Fruit fly (Drosophila melanogaster) whole organism, prepupa: ENCODE data around the gene ND-B16.6.

Experiments used
- Blimp-1 ChIP-seq: fragments of 200-800 bp; sonication (Bioruptor generic); optimal IDR thresholded peaks from 3 replicates; lab custom pipeline; 2017; ENCODE audit warnings: missing biosample characterization, missing genetic modification characterization, mild to moderate bottlenecking, moderate library complexity, missing genetic modification reagents
- CG10631 ChIP-seq: fragments of 200-800 bp; sonication (Bioruptor generic); optimal IDR thresholded peaks from 2 replicates; lab custom pipeline; 2016; ENCODE audit warnings: missing biosample characterization, missing genetic modification characterization
- CG10669 ChIP-seq: fragments of 200-800 bp; sonication (Bioruptor generic); optimal IDR thresholded peaks from 3 replicates; lab custom pipeline; 2018; ENCODE audit warnings: missing biosample characterization, mild to moderate bottlenecking, missing genetic modification characterization, moderate library complexity
- CG11762 ChIP-seq: fragments of 200-800 bp; sonication (Bioruptor generic); optimal IDR thresholded peaks from 3 replicates; lab custom pipeline; 2016; ENCODE audit warnings: missing biosample characterization, missing genetic modification characterization; ENCODE audit not compliant: insufficient read depth
- CG15336 ChIP-seq: fragments of 200-800 bp; sonication (Bioruptor generic); IDR thresholded peaks from 2 replicates; pipeline ENCODE4 v1.3.6; 2022; ENCODE audit warnings: missing biosample characterization, missing genetic modification characterization
- CG1621 ChIP-seq: fragments of 200-800 bp; sonication (Bioruptor generic); optimal IDR thresholded peaks from 3 replicates; lab custom pipeline; 2018; ENCODE audit warnings: missing biosample characterization, mild to moderate bottlenecking, missing genetic modification characterization
- CG16779 ChIP-seq: fragments of 200-800 bp; sonication (Bioruptor generic); optimal IDR thresholded peaks from 3 replicates; lab custom pipeline; 2017; ENCODE audit warnings: missing biosample characterization, mild to moderate bottlenecking, missing genetic modification characterization
- CG3032 ChIP-seq: fragments of 200-800 bp; optimal IDR thresholded peaks from 2 replicates; lab custom pipeline; 2019; ENCODE audit warnings: missing biosample characterization, mild to moderate bottlenecking, missing genetic modification characterization, moderate library complexity
- CG31627 ChIP-seq: fragments of 200-800 bp; sonication (Bioruptor generic); optimal IDR thresholded peaks from 3 replicates; lab custom pipeline; 2016; ENCODE audit warnings: missing biosample characterization, missing genetic modification characterization
- CG34406 ChIP-seq: fragments of 200-800 bp; sonication (Bioruptor generic); optimal IDR thresholded peaks from 3 replicates; lab custom pipeline; 2016; ENCODE audit warnings: missing biosample characterization, missing genetic modification characterization
- CG3919 ChIP-seq: fragments of 200-800 bp; sonication (Bioruptor generic); optimal IDR thresholded peaks from 3 replicates; lab custom pipeline; 2016; ENCODE audit warnings: missing biosample characterization, missing genetic modification characterization
- CG4318 ChIP-seq: fragments of 200-800 bp; sonication (Bioruptor generic); optimal IDR thresholded peaks from 3 replicates; lab custom pipeline; 2017; ENCODE audit warnings: missing biosample characterization, mild to moderate bottlenecking, missing genetic modification characterization
- CG6163 ChIP-seq: fragments of 200-800 bp; sonication (Bioruptor generic); IDR thresholded peaks from 3 replicates; pipeline ENCODE4 v1.3.6; 2022; ENCODE audit warnings: missing biosample characterization, missing genetic modification characterization
- CG6276 ChIP-seq: fragments of 200-800 bp; sonication (Bioruptor generic); optimal IDR thresholded peaks from 2 replicates; lab custom pipeline; 2017; ENCODE audit warnings: missing biosample characterization, mild to moderate bottlenecking, missing genetic modification characterization
- CG6792 ChIP-seq: fragments of 200-800 bp; sonication (Bioruptor generic); optimal IDR thresholded peaks from 3 replicates; lab custom pipeline; 2016; ENCODE audit warnings: missing biosample characterization, missing genetic modification characterization
- CG6808 ChIP-seq: fragments of 200-800 bp; sonication (Bioruptor generic); optimal IDR thresholded peaks from 3 replicates; lab custom pipeline; 2017; ENCODE audit warnings: missing biosample characterization, missing genetic modification characterization, mild to moderate bottlenecking, moderate library complexity, missing genetic modification reagents
- CG6854 ChIP-seq: fragments of 200-800 bp; sonication (Bioruptor generic); optimal IDR thresholded peaks from 2 replicates; lab custom pipeline; 2017; ENCODE audit warnings: missing biosample characterization, mild to moderate bottlenecking, missing genetic modification characterization
- CG7368 ChIP-seq: fragments of 200-800 bp; sonication (Bioruptor generic); optimal IDR thresholded peaks from 3 replicates; lab custom pipeline; 2016; ENCODE audit warnings: missing biosample characterization, missing genetic modification characterization
- CG8119 ChIP-seq: fragments of 200-800 bp; sonication (Bioruptor generic); IDR thresholded peaks from 3 replicates; pipeline ENCODE4 v1.3.6; 2022; ENCODE audit warnings: missing biosample characterization, missing genetic modification characterization
- CG8319 ChIP-seq: fragments of 200-800 bp; sonication (Bioruptor generic); optimal IDR thresholded peaks from 3 replicates; lab custom pipeline; 2016; ENCODE audit warnings: missing biosample characterization, missing genetic modification characterization
- Eip75B ChIP-seq: fragments of 200-800 bp; sonication (Bioruptor generic); optimal IDR thresholded peaks from 3 replicates; lab custom pipeline; 2016; ENCODE audit warnings: missing biosample characterization, missing genetic modification characterization
- Eip78C ChIP-seq: fragments of 200-800 bp; sonication (Bioruptor generic); peaks from one replicate; lab custom pipeline; 2016; ENCODE audit warnings: missing biosample characterization, missing genetic modification characterization
- Eip93F ChIP-seq: fragments of 200-800 bp; sonication (Bioruptor generic); optimal IDR thresholded peaks from 2 replicates; lab custom pipeline; 2016; ENCODE audit warnings: missing biosample characterization, mild to moderate bottlenecking, missing genetic modification characterization
- Ets21C ChIP-seq: fragments of 200-800 bp; sonication (Bioruptor generic); optimal IDR thresholded peaks from 3 replicates; lab custom pipeline; 2016; ENCODE audit warnings: missing biosample characterization, missing genetic modification characterization
- Ets96B ChIP-seq: fragments of 200-800 bp; optimal IDR thresholded peaks from 2 replicates; lab custom pipeline; 2019; ENCODE audit warnings: missing biosample characterization, mild to moderate bottlenecking, missing genetic modification characterization, moderate library complexity
- Gug ChIP-seq: fragments of 200-800 bp; sonication (Bioruptor generic); IDR thresholded peaks from 2 replicates; pipeline ENCODE4 v1.3.6; 2022; ENCODE audit warnings: missing biosample characterization, missing genetic modification characterization
- Hr38 ChIP-seq: sonication (Bioruptor generic); optimal IDR thresholded peaks from 2 replicates; lab custom pipeline; 2016; ENCODE audit warnings: missing biosample characterization, missing genetic modification characterization
- Hr39 ChIP-seq: fragments of 200-800 bp; sonication (Bioruptor generic); optimal IDR thresholded peaks from 2 replicates; lab custom pipeline; 2016; ENCODE audit warnings: missing biosample characterization, missing genetic modification characterization
- Met ChIP-seq: fragments of 200-800 bp; sonication (Bioruptor generic); optimal IDR thresholded peaks from 3 replicates; lab custom pipeline; 2016; ENCODE audit warnings: missing biosample characterization, missing genetic modification characterization
- Smox ChIP-seq: fragments of 200-800 bp; sonication (Bioruptor generic); optimal IDR thresholded peaks from 3 replicates; lab custom pipeline; 2016; ENCODE audit warnings: missing biosample characterization, missing genetic modification characterization
- Sox102F ChIP-seq: fragments of 200-800 bp; sonication (Bioruptor generic); optimal IDR thresholded peaks from 2 replicates; lab custom pipeline; 2016; ENCODE audit warnings: missing biosample characterization, mild to moderate bottlenecking, missing genetic modification characterization
- Sox14 ChIP-seq: fragments of 200-800 bp; sonication (Bioruptor generic); optimal IDR thresholded peaks from 3 replicates; lab custom pipeline; 2016; ENCODE audit warnings: missing biosample characterization, missing genetic modification characterization
- Sox15 ChIP-seq: fragments of 200-800 bp; sonication (Bioruptor generic); optimal IDR thresholded peaks from 3 replicates; lab custom pipeline; 2016; ENCODE audit warnings: missing biosample characterization, missing genetic modification characterization
- achi ChIP-seq: fragments of 200-800 bp; sonication (Bioruptor generic); optimal IDR thresholded peaks from 3 replicates; lab custom pipeline; 2016; ENCODE audit warnings: missing biosample characterization, missing genetic modification characterization
- acj6 ChIP-seq: fragments of 200-800 bp; sonication (Bioruptor generic); optimal IDR thresholded peaks from 3 replicates; lab custom pipeline; 2016; ENCODE audit warnings: missing biosample characterization, missing genetic modification characterization
- cyc ChIP-seq: fragments of 200-800 bp; sonication (Bioruptor generic); optimal IDR thresholded peaks from 3 replicates; lab custom pipeline; 2016; ENCODE audit warnings: missing biosample characterization, missing genetic modification characterization
- dac ChIP-seq: fragments of 200-800 bp; sonication (Bioruptor generic); optimal IDR thresholded peaks from 2 replicates; lab custom pipeline; 2017; ENCODE audit warnings: missing biosample characterization, mild to moderate bottlenecking, missing genetic modification characterization
- dsx ChIP-seq: fragments of 200-800 bp; optimal IDR thresholded peaks from 3 replicates; lab custom pipeline; 2019; ENCODE audit warnings: missing biosample characterization, mild to moderate bottlenecking, missing genetic modification characterization, moderate library complexity; ENCODE audit not compliant: poor library complexity, severe bottlenecking
- eg ChIP-seq: fragments of 200-800 bp; sonication (Bioruptor generic); IDR thresholded peaks from 3 replicates; pipeline ENCODE4 v1.3.6; 2022; ENCODE audit warnings: missing biosample characterization, missing genetic modification characterization
- esn ChIP-seq: fragments of 200-800 bp; sonication (Bioruptor generic); optimal IDR thresholded peaks from 2 replicates; lab custom pipeline; 2016; ENCODE audit warnings: missing biosample characterization, mild to moderate bottlenecking, missing genetic modification characterization, moderate library complexity
- fd59A ChIP-seq: fragments of 200-800 bp; sonication (Bioruptor generic); optimal IDR thresholded peaks from 2 replicates; lab custom pipeline; 2017; ENCODE audit warnings: missing biosample characterization, mild to moderate bottlenecking, missing genetic modification characterization, missing genetic modification reagents
- fkh ChIP-seq: fragments of 200-800 bp; sonication (Bioruptor generic); optimal IDR thresholded peaks from 3 replicates; lab custom pipeline; 2017; ENCODE audit warnings: missing biosample characterization, mild to moderate bottlenecking, missing genetic modification characterization, moderate library complexity
- lz ChIP-seq: fragments of 200-800 bp; sonication (Bioruptor generic); optimal IDR thresholded peaks from 3 replicates; lab custom pipeline; 2016; ENCODE audit warnings: missing biosample characterization, missing genetic modification characterization
- net ChIP-seq: fragments of 200-800 bp; sonication (Bioruptor generic); optimal IDR thresholded peaks from 3 replicates; lab custom pipeline; 2016; ENCODE audit warnings: missing biosample characterization, missing genetic modification characterization
- spab ChIP-seq: fragments of 200-800 bp; sonication (Bioruptor generic); optimal IDR thresholded peaks from 2 replicates; lab custom pipeline; 2017; ENCODE audit warnings: missing biosample characterization, mild to moderate bottlenecking, missing genetic modification characterization, missing genetic modification reagents
- ss ChIP-seq, 2 experiments: fragments of 200-800 bp; sonication (Bioruptor generic); optimal IDR thresholded peaks; 2 replicates in 1 of 2; 3 replicates in 1 of 2; lab custom pipeline; 2017 to 2018; ENCODE audit warnings: mild to moderate bottlenecking in 2 of 2, missing biosample characterization in 2 of 2, missing genetic modification characterization in 2 of 2, moderate library complexity in 1 of 2
- topi ChIP-seq: fragments of 200-800 bp; sonication (Bioruptor generic); optimal IDR thresholded peaks from 3 replicates; lab custom pipeline; 2016; ENCODE audit warnings: missing biosample characterization, missing genetic modification characterization
- vri ChIP-seq: fragments of 200-800 bp; sonication (Bioruptor generic); optimal IDR thresholded peaks from 3 replicates; lab custom pipeline; 2016; ENCODE audit warnings: missing biosample characterization, mild to moderate bottlenecking, missing genetic modification characterization

Gene ND-B16.6

DNA sequence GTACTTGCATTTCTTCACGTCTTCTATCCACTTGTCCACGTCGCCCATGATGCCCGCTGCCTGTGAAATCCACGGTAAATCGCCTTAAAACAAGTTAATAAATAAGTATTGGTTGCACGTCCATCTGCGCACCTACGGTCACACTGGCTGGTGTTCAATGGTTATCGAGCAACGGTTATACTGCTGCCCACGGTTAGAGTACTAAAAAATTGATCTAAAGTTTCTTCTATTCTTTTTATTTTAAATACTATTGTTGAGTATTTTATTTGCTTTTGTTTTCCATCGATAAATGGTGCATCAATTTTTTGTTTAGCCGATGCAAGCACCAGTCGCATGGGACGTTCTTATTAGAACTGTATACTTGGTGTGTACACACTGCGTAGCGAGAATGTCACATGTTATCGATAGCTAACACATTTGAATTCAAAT, 22.6 kb upstream of the ND-B16.6 start, which contains the start of gene PpV:
Gene PpV, minus strand, starts transcription at position 147 of the 429 bp plus-strand sequence.
- TF ChIP-seq achi (GFP tag; lab: Kevin White, UChicago) (peak; percentile 28), net (GFP tag; lab: Kevin White, UChicago) (no peak), CG3032 (tag; lab: Kevin White, UChicago) (peak; percentile 5), Eip78C (GFP tag; lab: Kevin White, UChicago) (peak; percentile 14), fkh (GFP tag; lab: Kevin White, UChicago) (peak; percentile 55), Sox14 (GFP tag; lab: Kevin White, UChicago) (peak; percentile 21), topi (GFP tag; lab: Kevin White, UChicago) (peak; percentile 2), dsx (GFP tag; lab: Kevin White, UChicago) (peak; percentile 14), CG10669 (no peak)

DNA sequence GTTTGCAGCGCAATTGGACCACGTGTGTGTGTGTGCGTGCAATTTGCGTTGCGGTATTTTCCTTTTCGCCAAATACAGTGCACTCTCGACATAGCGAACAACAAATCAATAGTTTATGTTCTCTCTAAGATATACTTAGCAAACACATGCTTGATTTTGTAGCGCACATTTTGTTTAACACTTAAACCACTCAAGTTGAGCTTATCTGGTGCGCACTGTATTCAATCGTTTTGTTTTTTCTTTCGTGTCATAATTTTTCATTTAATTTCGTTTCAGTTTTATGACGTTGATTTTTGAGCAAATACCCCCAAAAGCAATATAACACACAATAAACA, 16.1 kb upstream of the ND-B16.6 start:
- TF ChIP-seq CG1621 (tag; lab: Kevin White, UChicago): peak; percentile 69
- TF ChIP-seq Eip75B (GFP tag; lab: Kevin White, UChicago): peak; percentile 88
- TF ChIP-seq topi (GFP tag; lab: Kevin White, UChicago): peak; percentile 94
- peak; percentile 89 for TF ChIP-seq net (GFP tag; lab: Kevin White, UChicago)
- TF ChIP-seq CG8119 (GFP tag; lab: Robert Waterston, UW): peak; percentile 94
- peak; percentile 54 for TF ChIP-seq CG6808 (GFP tag; lab: Kevin White, UChicago)
- peak; percentile 94 for TF ChIP-seq Sox102F
- peak; percentile 91 for TF ChIP-seq CG3919 (GFP tag; lab: Kevin White, UChicago)
- TF ChIP-seq CG15336: peak; percentile 96
- peak; percentile 92 for TF ChIP-seq Smox (GFP tag; lab: Kevin White, UChicago)
- peak; percentile 79 for TF ChIP-seq Eip93F (GFP tag; lab: Kevin White, UChicago)
- peak; percentile 71 for TF ChIP-seq Ets96B (tag; lab: Kevin White, UChicago)
- peak; percentile 91 for TF ChIP-seq Gug (GFP tag; lab: Robert Waterston, UW)
- TF ChIP-seq CG7368 (GFP tag; lab: Kevin White, UChicago): peak; percentile 89
- TF ChIP-seq Ets21C: peak; percentile 93
- TF ChIP-seq dsx (GFP tag; lab: Kevin White, UChicago): peak; percentile 57
- peak; percentile 69 for TF ChIP-seq CG11762 (GFP tag; lab: Kevin White, UChicago)
- peak; percentile 91 for TF ChIP-seq CG6276 (GFP tag; lab: Kevin White, UChicago)
- peak; percentile 84 for TF ChIP-seq CG16779 (tag; lab: Kevin White, UChicago)
- peak; percentile 60 for TF ChIP-seq fd59A (GFP tag; lab: Kevin White, UChicago)
- peak; percentile 92 for TF ChIP-seq vri (GFP tag; lab: Kevin White, UChicago)
- TF ChIP-seq CG4318: peak; percentile 83
- TF ChIP-seq Hr39 (GFP tag; lab: Kevin White, UChicago): peak; percentile 97
- TF ChIP-seq CG34406 (GFP tag; lab: Kevin White, UChicago): peak; percentile 82
- TF ChIP-seq lz: peak; percentile 96
- TF ChIP-seq CG6163: peak; percentile 97
- peak; percentile 97 for TF ChIP-seq Eip78C (GFP tag; lab: Kevin White, UChicago)
- TF ChIP-seq CG10669: peak; percentile 81
- TF ChIP-seq Met (GFP tag; lab: Kevin White, UChicago): peak; percentile 94
- TF ChIP-seq acj6 (GFP tag; lab: Kevin White, UChicago): peak; percentile 87
- TF ChIP-seq CG6792 (GFP tag; lab: Kevin White, UChicago): peak; percentile 90
- TF ChIP-seq eg (GFP tag; lab: Robert Waterston, UW): peak; percentile 98
- peak; percentile 87 for TF ChIP-seq dac
- peak; percentile 41 to 70 for TF ChIP-seq ss (GFP tag; optimal IDR thresholded peaks at IDR 0.05; lab: Kevin White, UChicago)
- TF ChIP-seq CG6854 (GFP tag; lab: Kevin White, UChicago): peak; percentile 60
- peak; percentile 80 for TF ChIP-seq CG8319 (GFP tag; lab: Kevin White, UChicago)
- peak; percentile 85 for TF ChIP-seq CG10631 (GFP tag; lab: Kevin White, UChicago)
- peak; percentile 62 for TF ChIP-seq spab
- peak; percentile 85 for TF ChIP-seq Sox15 (GFP tag; lab: Kevin White, UChicago)
- TF ChIP-seq CG31627 (GFP tag; lab: Kevin White, UChicago): peak; percentile 96
- TF ChIP-seq Sox14 (GFP tag; lab: Kevin White, UChicago): peak; percentile 95
- peak; percentile 96 for TF ChIP-seq cyc (GFP tag; lab: Kevin White, UChicago)
- peak; percentile 83 for TF ChIP-seq Hr38 (GFP tag; lab: Kevin White, UChicago)
- peak; percentile 47 for TF ChIP-seq fkh (GFP tag; lab: Kevin White, UChicago)
- TF ChIP-seq Blimp-1 (GFP tag; lab: Kevin White, UChicago): peak; percentile 76
- peak; percentile 94 for TF ChIP-seq esn (GFP tag; lab: Kevin White, UChicago)
- TF ChIP-seq achi (GFP tag; lab: Kevin White, UChicago): peak; percentile 85
